Fruit fly (Drosophila melanogaster) whole organism, embryonic: ENCODE data around the gene CG7367.
"Not testable (repeated sequence)": the region's sequence is repeated elsewhere in the genome, so short reads cannot be mapped to it uniquely, and the experiment has no call there.

Experiments used
- CG16779 ChIP-seq: fragments of 200-800 bp; sonication (Bioruptor generic); IDR thresholded peaks from 2 replicates; pipeline ENCODE4 v1.3.6; 2022; ENCODE audit warnings: missing biosample characterization, missing genetic modification characterization
- CG5953 ChIP-seq: fragments of 200-800 bp; sonication (Bioruptor generic); IDR thresholded peaks from 2 replicates; pipeline ENCODE4 v1.3.6; 2022; ENCODE audit warnings: missing biosample characterization, missing genetic modification characterization
- slp2 ChIP-seq: fragments of 200-800 bp; sonication (Bioruptor generic); optimal IDR thresholded peaks from 2 replicates; lab custom pipeline; 2016; ENCODE audit warnings: missing biosample characterization, missing genetic modification characterization

The CG7367 gene

dm6 chr2L:7983646-7984045 lies 55.9 kb downstream of the CG7367 start, which contains the start of gene CG7231:
CG7231 (plus strand) TSS chr2L:7983946.
- not testable (repeated sequence) for TF ChIP-seq CG5953; slp2 (GFP tag; lab: Kevin White, UChicago); CG16779
